Fruit fly (Drosophila melanogaster) ovary, adult (tissue): ENCODE results near the gene CG4691.
"Not testable (repeated sequence)": the region's sequence is repeated elsewhere in the genome, so short reads cannot be mapped to it uniquely, and the experiment has no call there.

Experiments
- CG17801 ChIP-seq: fragments of 200-800 bp; optimal IDR thresholded peaks from 2 replicates; lab custom pipeline; 2019; ENCODE audit warnings: missing biosample characterization, mild to moderate bottlenecking, missing genetic modification characterization, moderate library complexity; ENCODE audit not compliant: partially characterized antibody

The CG4691 gene

dm6 chr2L:14760467-14760866, at the start of gene CG4691:
TSS of gene CG4691 (plus strand) at chr2L:14760767.
- no peak for TF ChIP-seq CG17801 (GFP tag; lab: Kevin White, UChicago)

dm6 chr2L:14712245-14712644, 48.3 kb upstream of the CG4691 start, which contains the start of gene CG15282:
TSS of gene CG15282 (plus strand) at chr2L:14712471.
- no peak for TF ChIP-seq CG17801 (GFP tag; lab: Kevin White, UChicago)

- no peak for TF ChIP-seq CG17801 (GFP tag; lab: Kevin White, UChicago)
These were observed 47.1 kb upstream of the CG4691 start, which contains the start of gene CG34165 for dm6 chr2L:14713467-14713866. TSS of gene CG34165 (plus strand) at chr2L:14713750.

dm6 chr2L:14730077-14730476, 30.5 kb upstream of the CG4691 start, which contains the start of gene CG42685:
TSS of gene CG42685 (minus strand) at chr2L:14730177.
- no peak for TF ChIP-seq CG17801 (GFP tag; lab: Kevin White, UChicago)

- not testable (repeated sequence) for TF ChIP-seq CG17801 (GFP tag; lab: Kevin White, UChicago)
These were observed 25.0 kb upstream of the CG4691 start, which contains the start of gene CG31835 for dm6 chr2L:14735543-14735942. TSS of gene CG31835 (plus strand) at chr2L:14735843.

- not testable (repeated sequence) for TF ChIP-seq CG17801 (GFP tag; lab: Kevin White, UChicago)
These were observed 22.9 kb upstream of the CG4691 start, which contains the start of gene CG31775 for dm6 chr2L:14737669-14738068. TSS of gene CG31775 (minus strand) at chr2L:14737769.

dm6 chr2L:14739614-14740013, 21.0 kb upstream of the CG4691 start, which contains the start of gene CG42585:
TSS of gene CG42585 (plus strand) at chr2L:14739914.
- TF ChIP-seq CG17801 (GFP tag; lab: Kevin White, UChicago): not testable (repeated sequence)

- not testable (repeated sequence) for TF ChIP-seq CG17801 (GFP tag; lab: Kevin White, UChicago)
These were observed 18.8 kb upstream of the CG4691 start, which contains the start of gene CG42586 for dm6 chr2L:14741740-14742139. TSS of gene CG42586 (minus strand) at chr2L:14741840.

- TF ChIP-seq CG17801 (GFP tag; lab: Kevin White, UChicago): not testable (repeated sequence)
These were observed 17.7 kb upstream of the CG4691 start, which contains the start of gene CG34166 for dm6 chr2L:14742893-14743292. TSS of gene CG34166 (plus strand) at chr2L:14743193.

- TF ChIP-seq CG17801 (GFP tag; lab: Kevin White, UChicago): no peak
These were observed 17.2 kb upstream of the CG4691 start for dm6 chr2L:14743337-14743736.

dm6 chr2L:14744121-14744520, 16.4 kb upstream of the CG4691 start, which contains the start of gene CG42681:
TSS of gene CG42681 (plus strand) at chr2L:14744421.
- TF ChIP-seq CG17801 (GFP tag; lab: Kevin White, UChicago): no peak

- TF ChIP-seq CG17801 (GFP tag; lab: Kevin White, UChicago): no peak
These were observed 15.5 kb upstream of the CG4691 start, which contains the start of gene CG42587 for dm6 chr2L:14745068-14745467. TSS of gene CG42587 (minus strand) at chr2L:14745210.

dm6 chr2L:14746068-14746467, 14.5 kb upstream of the CG4691 start:
- TF ChIP-seq CG17801 (GFP tag; lab: Kevin White, UChicago): no peak

- no peak for TF ChIP-seq CG17801 (GFP tag; lab: Kevin White, UChicago)
These were observed 1.9 kb downstream of the CG4691 start, which contains the start of gene CSN1a for dm6 chr2L:14762465-14762864. TSS of gene CSN1a (plus strand) at chr2L:14762765.

dm6 chr2L:14765608-14766007, 5.0 kb downstream of the CG4691 start, which contains the start of gene CG4701:
TSS of gene CG4701 (plus strand) at chr2L:14765908.
- no peak for TF ChIP-seq CG17801 (GFP tag; lab: Kevin White, UChicago)

- TF ChIP-seq CG17801 (GFP tag; lab: Kevin White, UChicago): no peak
These were observed 14.1 kb downstream of the CG4691 start, which contains the start of gene CG4650 for dm6 chr2L:14774713-14775112. TSS of gene CG4650 (minus strand) at chr2L:14774981.
